Worm (Caenorhabditis elegans): ENCODE data around the gene irld-51.

irld-51 gene

ce11 chrII:2940747-2941146 lies 11.8 kb downstream of the irld-51 start, which contains the start of gene irld-66:
Gene irld-66, minus strand, starts transcription at chrII:2940847.
- TF ChIP-seq sox-4 (tag; optimal IDR thresholded peaks at IDR 0.05), result no peak
- no peak for TF ChIP-seq snpc-4 (tag; optimal IDR thresholded peaks at IDR 0.05)
- TF ChIP-seq nhr-12 (tag; optimal IDR thresholded peaks at IDR 0.05), result no peak
- TF ChIP-seq unc-30 (tag; optimal IDR thresholded peaks at IDR 0.05), result no peak
- TF ChIP-seq alr-1 (tag; optimal IDR thresholded peaks at IDR 0.05; ENCODE audit: borderline replicate concordance), result no peak
- no peak for TF ChIP-seq mep-1 (tag; optimal IDR thresholded peaks at IDR 0.05)
- TF ChIP-seq isw-1 (GFP tag; IDR thresholded peaks at IDR 0.05), result no peak
- TF ChIP-seq nhr-76 (tag; optimal IDR thresholded peaks at IDR 0.05), result no peak
- TF ChIP-seq elt-3 (tag; optimal IDR thresholded peaks at IDR 0.05), result no peak
- TF ChIP-seq tlp-1 (tag; optimal IDR thresholded peaks at IDR 0.05), result no peak

- TF ChIP-seq dpl-1 (GFP tag; optimal IDR thresholded peaks at IDR 0.05) (no peak), skn-1 (tag; optimal IDR thresholded peaks at IDR 0.05) (no peak), fkh-4 (tag; optimal IDR thresholded peaks at IDR 0.05; ENCODE audit: borderline replicate concordance) (no peak), grh-1 (GFP tag; IDR thresholded peaks at IDR 0.05) (no peak), lin-14 (GFP tag; optimal IDR thresholded peaks at IDR 0.05) (no peak), dsc-1 (tag; optimal IDR thresholded peaks at IDR 0.05) (no peak), Y116A8C.19 (tag; optimal IDR thresholded peaks at IDR 0.05; ENCODE audit: borderline replicate concordance) (no peak), C04F5.9 (tag; optimal IDR thresholded peaks at IDR 0.05) (no peak)
These were observed 12.8 kb downstream of the irld-51 start for ce11 chrII:2939681-2940080.

DNA sequence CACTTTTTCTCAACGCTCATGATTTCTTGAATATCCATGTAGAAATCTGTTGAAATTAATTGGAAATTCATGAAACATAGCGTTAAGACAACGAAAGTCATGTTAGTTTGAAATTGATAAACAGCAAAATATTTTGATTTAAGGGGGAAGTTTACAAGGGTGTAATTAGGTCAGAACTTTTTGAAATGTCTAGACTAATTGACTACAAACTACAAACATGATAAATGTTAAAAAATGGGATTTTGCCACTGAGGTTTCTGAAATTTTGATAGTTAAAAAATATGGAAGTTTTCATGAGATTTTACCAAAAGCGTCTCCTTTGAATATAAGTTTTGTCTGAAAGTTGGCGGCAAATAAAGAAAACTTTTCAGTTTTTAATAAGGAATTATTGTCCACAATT lies 14.7 kb downstream of the irld-51 start, which contains the start of gene irld-65:
irld-65 (minus strand) TSS at position 101 of the 400 bp plus-strand sequence.
- TF ChIP-seq egl-13 (tag; optimal IDR thresholded peaks at IDR 0.05) (no peak), mef-2 (tag; optimal IDR thresholded peaks at IDR 0.05) (no peak), ztf-11 (tag; optimal IDR thresholded peaks at IDR 0.05) (no peak), ces-1 (GFP tag; optimal IDR thresholded peaks at IDR 0.05) (no peak), ama-1 (optimal IDR thresholded peaks at IDR 0.05) (no peak), nhr-19 (GFP tag; conservative IDR thresholded peaks at IDR 0.05) (no peak), jun-1 (tag; optimal IDR thresholded peaks at IDR 0.05) (no peak), hlh-17 (GFP tag; optimal IDR thresholded peaks at IDR 0.05; ENCODE audit: borderline replicate concordance) (no peak), fkh-10 (GFP tag; optimal IDR thresholded peaks at IDR 0.05) (no peak), nhr-47 (tag; optimal IDR thresholded peaks at IDR 0.05) (no peak), nhr-28 (tag; optimal IDR thresholded peaks at IDR 0.05) (no peak), nhr-90 (tag; optimal IDR thresholded peaks at IDR 0.05; ENCODE audit: poor library complexity) (no peak), unc-86 (tag; optimal IDR thresholded peaks at IDR 0.05) (no peak), hlh-4 (tag; optimal IDR thresholded peaks at IDR 0.05) (no peak), nhr-237 (tag; optimal IDR thresholded peaks at IDR 0.05) (no peak)

DNA sequence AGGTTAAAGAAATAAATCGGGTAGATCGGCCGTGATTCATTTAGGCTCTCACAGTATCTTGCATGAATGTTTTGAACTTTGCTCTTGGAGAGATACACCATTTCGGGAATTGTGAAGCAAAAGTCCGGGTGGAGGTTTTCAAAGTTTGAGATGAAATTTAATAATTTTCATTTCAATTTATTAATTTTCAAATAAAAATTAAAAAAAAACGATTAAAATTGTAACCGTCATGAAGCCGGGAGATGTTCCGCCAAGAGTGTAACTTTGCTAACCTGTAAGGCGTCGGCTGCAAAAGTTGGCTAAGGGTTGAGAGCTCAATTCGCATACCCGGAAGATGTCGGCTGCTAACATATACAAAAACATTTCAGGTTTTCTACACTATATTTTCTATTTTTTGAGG lies 18.2 kb downstream of the irld-51 start, which contains the start of gene irld-67:
irld-67 (minus strand) TSS at position 101 of the 400 bp plus-strand sequence.
- TF ChIP-seq zag-1 (tag; optimal IDR thresholded peaks at IDR 0.05) (no peak), lin-39 (tag; optimal IDR thresholded peaks at IDR 0.05) (no peak), skn-1 (tag; optimal IDR thresholded peaks at IDR 0.05) (no peak), zip-4 (GFP tag; optimal IDR thresholded peaks at IDR 0.05) (no peak), efl-1 (optimal IDR thresholded peaks at IDR 0.05) (no peak), efl-1 (GFP tag; optimal IDR thresholded peaks at IDR 0.05 in 1 of 2) (no peak), nhr-71 (tag; optimal IDR thresholded peaks at IDR 0.05) (no peak), mep-1 (tag; optimal IDR thresholded peaks at IDR 0.05) (no peak), unc-86 (tag; optimal IDR thresholded peaks at IDR 0.05) (no peak), lir-3 (tag; optimal IDR thresholded peaks at IDR 0.05; ENCODE audit: poor library complexity) (no peak), fos-1 (tag; optimal IDR thresholded peaks at IDR 0.05) (no peak), nhr-20 (tag; optimal IDR thresholded peaks at IDR 0.05) (no peak), rnt-1 (tag; optimal IDR thresholded peaks at IDR 0.05) (no peak), mdl-1 (tag; optimal IDR thresholded peaks at IDR 0.05) (no peak), nhr-47 (tag; optimal IDR thresholded peaks at IDR 0.05) (no peak), ama-1 (optimal IDR thresholded peaks at IDR 0.05) (no peak), lin-35 (GFP tag; optimal IDR thresholded peaks at IDR 0.05) (no peak), ces-1 (GFP tag; optimal IDR thresholded peaks at IDR 0.05) (no peak), vab-15 (tag; optimal IDR thresholded peaks at IDR 0.05) (no peak), swsn-7 (tag; optimal IDR thresholded peaks at IDR 0.05) (no peak), ceh-82 (tag; optimal IDR thresholded peaks at IDR 0.05) (no peak)

All from whole organism, L1 larva.